Worm (Caenorhabditis elegans) whole organism, L1 larva: Measurements from ENCODE around the gene C17C3.11.

Experiments
- F16B12.6 ChIP-seq: fragments of 150-350 bp; optimal IDR thresholded peaks from 2 replicates; lab custom pipeline; 2014; ENCODE audit warnings: missing biosample characterization, missing genetic modification characterization
- ama-1 ChIP-seq: fragments of 150-350 bp; optimal IDR thresholded peaks from 2 replicates; lab custom pipeline; 2014
- fos-1 ChIP-seq: fragments of 150-350 bp; optimal IDR thresholded peaks from 2 replicates; lab custom pipeline; 2014; ENCODE audit warnings: missing biosample characterization, missing genetic modification characterization
- jun-1 ChIP-seq: fragments of 150-350 bp; optimal IDR thresholded peaks from 2 replicates; lab custom pipeline; 2014; ENCODE audit warnings: missing biosample characterization, missing genetic modification reagents, missing genetic modification characterization
- lin-35 ChIP-seq, 2 experiments: fragments of 150-350 bp; optimal IDR thresholded peaks; 2 replicates each; lab custom pipeline; 2014; ENCODE audit warnings: missing biosample characterization in 2 of 2, missing genetic modification characterization in 2 of 2, missing genetic modification reagents in 2 of 2
- lir-3 ChIP-seq: sonication (generic microtip); optimal IDR thresholded peaks from 2 replicates; lab custom pipeline; 2016; ENCODE audit warnings: mild to moderate bottlenecking, missing genetic modification characterization, moderate library complexity, missing compliant biosample characterization; ENCODE audit not compliant: poor library complexity
- mdl-1 ChIP-seq, 2 experiments: fragments of 150-350 bp; optimal IDR thresholded peaks; 2 replicates each; lab custom pipeline; 2014 to 2017; ENCODE audit warnings: missing biosample characterization in 2 of 2, missing genetic modification characterization in 2 of 2, inconsistent platforms in 1 of 2
- nhr-11 ChIP-seq: fragments of 150-350 bp; optimal IDR thresholded peaks from 2 replicates; lab custom pipeline; 2014; ENCODE audit warnings: missing biosample characterization, missing genetic modification characterization
- nhr-71 ChIP-seq: sonication (generic microtip); optimal IDR thresholded peaks from 2 replicates; lab custom pipeline; 2016; ENCODE audit warnings: mild to moderate bottlenecking, missing genetic modification characterization, moderate library complexity, missing compliant biosample characterization
- nhr-77 ChIP-seq: fragments of 150-350 bp; optimal IDR thresholded peaks from 2 replicates; lab custom pipeline; 2014; ENCODE audit warnings: missing biosample characterization, missing genetic modification characterization
- tbx-2 ChIP-seq: sonication (generic microtip); optimal IDR thresholded peaks from 2 replicates; lab custom pipeline; 2016; ENCODE audit warnings: missing genetic modification characterization, missing compliant biosample characterization
- ztf-11 ChIP-seq, 2 experiments: sonication (generic microtip); optimal IDR thresholded peaks; 2 replicates each; lab custom pipeline; 2016 to 2017; ENCODE audit warnings: missing genetic modification characterization in 2 of 2, missing biosample characterization in 1 of 2, missing compliant biosample characterization in 1 of 2

- TF ChIP-seq ama-1 (lab: Kevin White, UChicago) (no peak), nhr-77 (no peak), nhr-71 (no peak), fos-1 (tag; lab: Kevin White, UChicago) (no peak), tbx-2 (tag; lab: Kevin White, UChicago) (no peak), mdl-1 (tag; optimal IDR thresholded peaks at IDR 0.05; lab: Kevin White, UChicago) (no peak), jun-1 (tag; lab: Kevin White, UChicago) (no peak), lir-3 (tag; lab: Kevin White, UChicago) (no peak), F16B12.6 (tag; lab: Kevin White, UChicago) (no peak), nhr-11 (tag; lab: Kevin White, UChicago) (no peak), lin-35 (GFP tag; optimal IDR thresholded peaks at IDR 0.05; lab: Kevin White, UChicago) (no peak), ztf-11 (tag; optimal IDR thresholded peaks at IDR 0.05; lab: Kevin White, UChicago) (no peak)
Measured at ce11 chrII:5551517-5551916, 13.9 kb downstream of the C17C3.11 start, which contains the start of gene C17C3.5.
